Fruit fly (Drosophila melanogaster) whole organism, prepupa: ENCODE measurements around the gene CG5087.

ENCODE experiments used
- Blimp-1 ChIP-seq: fragments of 200-800 bp; sonication (Bioruptor generic); optimal IDR thresholded peaks from 3 replicates; lab custom pipeline; 2017; ENCODE audit warnings: missing biosample characterization, missing genetic modification characterization, mild to moderate bottlenecking, moderate library complexity, missing genetic modification reagents
- CG10631 ChIP-seq: fragments of 200-800 bp; sonication (Bioruptor generic); optimal IDR thresholded peaks from 2 replicates; lab custom pipeline; 2016; ENCODE audit warnings: missing biosample characterization, missing genetic modification characterization
- CG10669 ChIP-seq: fragments of 200-800 bp; sonication (Bioruptor generic); optimal IDR thresholded peaks from 3 replicates; lab custom pipeline; 2018; ENCODE audit warnings: missing biosample characterization, mild to moderate bottlenecking, missing genetic modification characterization, moderate library complexity
- CG11294 ChIP-seq: fragments of 200-800 bp; sonication (Bioruptor generic); IDR thresholded peaks from 2 replicates; pipeline ENCODE4 v1.3.6; 2022; ENCODE audit warnings: missing biosample characterization, missing genetic modification characterization
- CG11902 ChIP-seq: fragments of 200-800 bp; sonication (Bioruptor generic); optimal IDR thresholded peaks from 3 replicates; lab custom pipeline; 2016; ENCODE audit warnings: missing biosample characterization, missing genetic modification characterization
- CG16779 ChIP-seq: fragments of 200-800 bp; sonication (Bioruptor generic); optimal IDR thresholded peaks from 3 replicates; lab custom pipeline; 2017; ENCODE audit warnings: missing biosample characterization, mild to moderate bottlenecking, missing genetic modification characterization
- CG3032 ChIP-seq: fragments of 200-800 bp; optimal IDR thresholded peaks from 2 replicates; lab custom pipeline; 2019; ENCODE audit warnings: missing biosample characterization, mild to moderate bottlenecking, missing genetic modification characterization, moderate library complexity
- CG31627 ChIP-seq: fragments of 200-800 bp; sonication (Bioruptor generic); optimal IDR thresholded peaks from 3 replicates; lab custom pipeline; 2016; ENCODE audit warnings: missing biosample characterization, missing genetic modification characterization
- CG3919 ChIP-seq: fragments of 200-800 bp; sonication (Bioruptor generic); optimal IDR thresholded peaks from 3 replicates; lab custom pipeline; 2016; ENCODE audit warnings: missing biosample characterization, missing genetic modification characterization
- CG6163 ChIP-seq: fragments of 200-800 bp; sonication (Bioruptor generic); IDR thresholded peaks from 3 replicates; pipeline ENCODE4 v1.3.6; 2022; ENCODE audit warnings: missing biosample characterization, missing genetic modification characterization
- CG6276 ChIP-seq: fragments of 200-800 bp; sonication (Bioruptor generic); optimal IDR thresholded peaks from 2 replicates; lab custom pipeline; 2017; ENCODE audit warnings: missing biosample characterization, mild to moderate bottlenecking, missing genetic modification characterization
- CG6792 ChIP-seq: fragments of 200-800 bp; sonication (Bioruptor generic); optimal IDR thresholded peaks from 3 replicates; lab custom pipeline; 2016; ENCODE audit warnings: missing biosample characterization, missing genetic modification characterization
- CG7368 ChIP-seq: fragments of 200-800 bp; sonication (Bioruptor generic); optimal IDR thresholded peaks from 3 replicates; lab custom pipeline; 2016; ENCODE audit warnings: missing biosample characterization, missing genetic modification characterization
- CG8119 ChIP-seq: fragments of 200-800 bp; sonication (Bioruptor generic); IDR thresholded peaks from 3 replicates; pipeline ENCODE4 v1.3.6; 2022; ENCODE audit warnings: missing biosample characterization, missing genetic modification characterization
- CG8319 ChIP-seq: fragments of 200-800 bp; sonication (Bioruptor generic); optimal IDR thresholded peaks from 3 replicates; lab custom pipeline; 2016; ENCODE audit warnings: missing biosample characterization, missing genetic modification characterization
- CG8632 ChIP-seq: fragments of 200-800 bp; sonication (Bioruptor generic); optimal IDR thresholded peaks from 3 replicates; lab custom pipeline; 2016; ENCODE audit warnings: missing biosample characterization, missing genetic modification characterization
- Eip75B ChIP-seq: fragments of 200-800 bp; sonication (Bioruptor generic); optimal IDR thresholded peaks from 3 replicates; lab custom pipeline; 2016; ENCODE audit warnings: missing biosample characterization, missing genetic modification characterization
- Eip78C ChIP-seq: fragments of 200-800 bp; sonication (Bioruptor generic); peaks from one replicate; lab custom pipeline; 2016; ENCODE audit warnings: missing biosample characterization, missing genetic modification characterization
- Ets21C ChIP-seq: fragments of 200-800 bp; sonication (Bioruptor generic); optimal IDR thresholded peaks from 3 replicates; lab custom pipeline; 2016; ENCODE audit warnings: missing biosample characterization, missing genetic modification characterization
- Ets96B ChIP-seq: fragments of 200-800 bp; optimal IDR thresholded peaks from 2 replicates; lab custom pipeline; 2019; ENCODE audit warnings: missing biosample characterization, mild to moderate bottlenecking, missing genetic modification characterization, moderate library complexity
- Hr38 ChIP-seq: sonication (Bioruptor generic); optimal IDR thresholded peaks from 2 replicates; lab custom pipeline; 2016; ENCODE audit warnings: missing biosample characterization, missing genetic modification characterization
- Hr39 ChIP-seq: fragments of 200-800 bp; sonication (Bioruptor generic); optimal IDR thresholded peaks from 2 replicates; lab custom pipeline; 2016; ENCODE audit warnings: missing biosample characterization, missing genetic modification characterization
- Lpt ChIP-seq: fragments of 200-800 bp; sonication (Bioruptor generic); optimal IDR thresholded peaks from 3 replicates; lab custom pipeline; 2016; ENCODE audit warnings: missing biosample characterization, missing genetic modification characterization
- OdsH ChIP-seq: fragments of 200-800 bp; sonication (Bioruptor generic); optimal IDR thresholded peaks from 3 replicates; lab custom pipeline; 2016; ENCODE audit warnings: missing biosample characterization, missing genetic modification characterization
- Sox14 ChIP-seq: fragments of 200-800 bp; sonication (Bioruptor generic); optimal IDR thresholded peaks from 3 replicates; lab custom pipeline; 2016; ENCODE audit warnings: missing biosample characterization, missing genetic modification characterization
- Sox15 ChIP-seq: fragments of 200-800 bp; sonication (Bioruptor generic); optimal IDR thresholded peaks from 3 replicates; lab custom pipeline; 2016; ENCODE audit warnings: missing biosample characterization, missing genetic modification characterization
- cyc ChIP-seq: fragments of 200-800 bp; sonication (Bioruptor generic); optimal IDR thresholded peaks from 3 replicates; lab custom pipeline; 2016; ENCODE audit warnings: missing biosample characterization, missing genetic modification characterization
- dsx ChIP-seq: fragments of 200-800 bp; optimal IDR thresholded peaks from 3 replicates; lab custom pipeline; 2019; ENCODE audit warnings: missing biosample characterization, mild to moderate bottlenecking, missing genetic modification characterization, moderate library complexity; ENCODE audit not compliant: poor library complexity, severe bottlenecking
- eg ChIP-seq: fragments of 200-800 bp; sonication (Bioruptor generic); IDR thresholded peaks from 3 replicates; pipeline ENCODE4 v1.3.6; 2022; ENCODE audit warnings: missing biosample characterization, missing genetic modification characterization
- lz ChIP-seq: fragments of 200-800 bp; sonication (Bioruptor generic); optimal IDR thresholded peaks from 3 replicates; lab custom pipeline; 2016; ENCODE audit warnings: missing biosample characterization, missing genetic modification characterization
- net ChIP-seq: fragments of 200-800 bp; sonication (Bioruptor generic); optimal IDR thresholded peaks from 3 replicates; lab custom pipeline; 2016; ENCODE audit warnings: missing biosample characterization, missing genetic modification characterization
- salr ChIP-seq, 2 experiments: fragments of 200-800 bp; sonication (Bioruptor generic); optimal IDR thresholded peaks; 3 replicates each; lab custom pipeline; 2016 to 2018; ENCODE audit warnings: missing biosample characterization in 2 of 2, missing genetic modification characterization in 2 of 2, mild to moderate bottlenecking in 1 of 2
- ss ChIP-seq, 2 experiments: fragments of 200-800 bp; sonication (Bioruptor generic); optimal IDR thresholded peaks; 2 replicates in 1 of 2; 3 replicates in 1 of 2; lab custom pipeline; 2017 to 2018; ENCODE audit warnings: mild to moderate bottlenecking in 2 of 2, missing biosample characterization in 2 of 2, missing genetic modification characterization in 2 of 2, moderate library complexity in 1 of 2
- svp ChIP-seq: fragments of 200-800 bp; sonication (Bioruptor generic); peaks from one replicate; lab custom pipeline; 2016; ENCODE audit warnings: missing biosample characterization, missing genetic modification characterization

The CG5087 gene

DNA sequence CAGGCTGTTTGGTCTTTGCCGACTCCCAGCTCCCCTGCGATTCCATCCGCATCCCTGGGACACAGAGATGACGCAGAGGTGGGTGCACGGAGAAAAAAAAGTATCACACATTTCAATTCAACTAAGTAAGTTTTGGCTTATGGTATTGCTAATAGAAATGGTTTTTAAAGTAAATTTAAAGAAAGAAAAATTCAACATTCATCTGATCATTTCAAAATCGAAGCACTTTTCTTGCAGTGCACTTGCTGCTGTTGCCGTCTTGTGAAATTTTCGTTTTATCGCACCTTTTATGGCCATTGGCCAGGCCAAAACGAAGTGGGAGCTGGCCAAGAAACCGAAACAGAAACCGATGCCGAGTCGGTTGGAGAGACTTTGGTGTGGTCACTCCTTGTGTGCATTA is 47.3 kb downstream of the CG5087 start (continued):
- TF ChIP-seq CG8119 (GFP tag; lab: Robert Waterston, UW) (peak; percentile 75), CG3032 (peak; percentile 66), svp (peak; percentile 94), OdsH (GFP tag; lab: Kevin White, UChicago) (peak; percentile 69), salr (GFP tag; optimal IDR thresholded peaks at IDR 0.05; lab: Kevin White, UChicago) (no peak), Sox14 (GFP tag; lab: Kevin White, UChicago) (peak; percentile 61), Hr39 (peak; percentile 83), ss (GFP tag; optimal IDR thresholded peaks at IDR 0.05; lab: Kevin White, UChicago) (peak; percentile 30 to 48), net (GFP tag; lab: Kevin White, UChicago) (peak; percentile 52), dsx (GFP tag; lab: Kevin White, UChicago) (peak; percentile 56), CG10669 (GFP tag; lab: Kevin White, UChicago) (peak; percentile 67), CG3919 (peak; percentile 84), CG31627 (GFP tag; lab: Kevin White, UChicago) (peak; percentile 78), Ets96B (tag; lab: Kevin White, UChicago) (peak; percentile 60), CG8632 (GFP tag; lab: Kevin White, UChicago) (peak; percentile 58), CG7368 (GFP tag; lab: Kevin White, UChicago) (peak; percentile 69), Eip75B (peak; percentile 78), lz (GFP tag; lab: Kevin White, UChicago) (peak; percentile 78), Hr38 (GFP tag; lab: Kevin White, UChicago) (no peak), Lpt (GFP tag; lab: Kevin White, UChicago) (peak; percentile 64), Sox15 (GFP tag; lab: Kevin White, UChicago) (peak; percentile 50), CG6276 (peak; percentile 71), CG16779 (tag; lab: Kevin White, UChicago) (no peak), cyc (peak; percentile 91), Eip78C (peak; percentile 93), CG11902 (GFP tag; lab: Kevin White, UChicago) (peak; percentile 78), CG11294 (GFP tag; lab: Robert Waterston, UW) (peak; percentile 35), CG6163 (GFP tag; lab: Robert Waterston, UW) (peak; percentile 90), Ets21C (peak; percentile 75)
- TF ChIP-seq, all 60 proteins: peak for 57

DNA sequence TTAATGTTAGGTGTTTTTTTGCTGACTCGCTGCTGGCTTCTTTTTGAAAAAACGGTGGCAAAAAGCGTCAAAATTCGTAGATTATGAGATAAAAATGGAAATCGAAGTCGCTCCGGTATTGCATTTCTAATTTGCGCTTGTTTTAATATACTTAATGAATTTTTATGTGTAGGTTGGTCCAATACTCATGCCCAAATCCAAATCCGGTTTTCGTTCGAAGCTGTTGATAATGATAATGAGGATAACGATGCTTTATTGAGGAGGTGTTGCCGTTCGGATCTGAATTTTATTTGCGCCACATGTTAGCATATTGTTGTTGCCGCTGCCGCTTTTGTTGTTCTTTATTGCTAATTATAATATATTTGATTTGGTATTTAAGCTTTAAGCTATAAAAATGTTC is 48.3 kb downstream of the CG5087 start:
- TF ChIP-seq Sox14 (GFP tag; lab: Kevin White, UChicago): no peak

DNA sequence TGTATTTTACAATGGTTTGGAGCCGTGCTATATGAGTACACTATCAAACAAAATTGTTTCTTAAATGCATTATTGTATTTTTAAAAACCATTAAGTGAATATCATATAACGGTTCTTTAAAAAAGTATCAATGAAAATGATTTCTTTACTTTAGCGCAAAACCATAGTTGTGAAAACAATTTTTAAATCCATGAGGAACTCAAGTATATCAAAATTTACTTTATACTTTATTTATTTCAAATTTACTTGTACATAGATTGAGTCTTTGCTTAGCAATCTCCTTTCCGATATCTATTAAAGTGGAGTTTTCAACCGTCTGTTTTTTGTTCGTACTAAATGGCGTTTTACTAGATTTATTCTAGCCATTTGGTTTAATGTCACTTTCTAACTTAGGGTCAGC is 49.1 kb downstream of the CG5087 start, which contains the start of gene Argk2:
Gene Argk2 (plus strand): TSS at position 378 of the 400 bp plus-strand sequence.
- TF ChIP-seq OdsH (GFP tag; lab: Kevin White, UChicago) (no peak), Blimp-1 (GFP tag; lab: Kevin White, UChicago) (no peak), Eip78C (peak; percentile 7), CG3032 (peak; percentile 8), eg (GFP tag; lab: Robert Waterston, UW) (peak; percentile 54; the same call in 1 of the 3 replicates)

DNA sequence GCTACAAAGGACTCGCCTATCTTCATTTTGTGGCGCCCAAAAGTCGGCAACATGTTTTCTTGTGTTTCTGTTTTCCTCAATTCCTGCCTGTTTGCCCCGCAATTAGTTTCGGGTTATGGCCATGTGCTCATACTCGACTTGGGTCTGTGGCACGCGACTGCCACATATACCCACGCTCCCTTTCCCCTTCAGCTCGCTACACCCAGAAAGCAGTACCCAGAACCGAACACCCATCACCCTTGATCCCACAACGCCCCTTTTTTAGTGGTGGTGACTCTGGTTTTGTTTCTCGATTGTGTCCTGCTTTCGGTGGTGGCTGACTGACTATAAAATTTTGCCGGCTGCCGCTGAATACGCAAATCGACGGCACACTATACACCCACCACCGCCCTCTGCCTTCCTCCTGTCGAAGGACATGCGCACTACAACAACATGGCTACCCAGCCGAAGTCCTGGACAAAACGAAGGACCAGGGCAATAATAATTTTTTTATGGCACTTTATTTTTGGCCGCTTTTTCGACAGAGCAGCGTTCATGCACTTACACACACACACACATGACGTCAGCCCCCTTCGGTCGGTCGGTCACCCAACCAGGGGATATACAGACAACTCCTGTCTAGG is 52.6 kb downstream of the CG5087 start:
- no peak for TF ChIP-seq CG8319 (GFP tag; lab: Kevin White, UChicago)
- no peak for TF ChIP-seq CG10669 (GFP tag; lab: Kevin White, UChicago)
- TF ChIP-seq ss (GFP tag; optimal IDR thresholded peaks at IDR 0.05; lab: Kevin White, UChicago): no peak
- no peak for TF ChIP-seq CG11902 (GFP tag; lab: Kevin White, UChicago)
- TF ChIP-seq CG6792 (GFP tag; lab: Kevin White, UChicago): no peak
- TF ChIP-seq net (GFP tag; lab: Kevin White, UChicago): no peak
- no peak for TF ChIP-seq CG6276
- no peak for TF ChIP-seq Eip78C
- TF ChIP-seq CG10631 (GFP tag; lab: Kevin White, UChicago): no peak
- TF ChIP-seq CG7368 (GFP tag; lab: Kevin White, UChicago): no peak
- TF ChIP-seq cyc: no peak
- TF ChIP-seq, all 60 proteins: peak for 0
